Fruit fly (Drosophila melanogaster): Measurements from ENCODE around the gene CG12498.

The CG12498 gene

DNA sequence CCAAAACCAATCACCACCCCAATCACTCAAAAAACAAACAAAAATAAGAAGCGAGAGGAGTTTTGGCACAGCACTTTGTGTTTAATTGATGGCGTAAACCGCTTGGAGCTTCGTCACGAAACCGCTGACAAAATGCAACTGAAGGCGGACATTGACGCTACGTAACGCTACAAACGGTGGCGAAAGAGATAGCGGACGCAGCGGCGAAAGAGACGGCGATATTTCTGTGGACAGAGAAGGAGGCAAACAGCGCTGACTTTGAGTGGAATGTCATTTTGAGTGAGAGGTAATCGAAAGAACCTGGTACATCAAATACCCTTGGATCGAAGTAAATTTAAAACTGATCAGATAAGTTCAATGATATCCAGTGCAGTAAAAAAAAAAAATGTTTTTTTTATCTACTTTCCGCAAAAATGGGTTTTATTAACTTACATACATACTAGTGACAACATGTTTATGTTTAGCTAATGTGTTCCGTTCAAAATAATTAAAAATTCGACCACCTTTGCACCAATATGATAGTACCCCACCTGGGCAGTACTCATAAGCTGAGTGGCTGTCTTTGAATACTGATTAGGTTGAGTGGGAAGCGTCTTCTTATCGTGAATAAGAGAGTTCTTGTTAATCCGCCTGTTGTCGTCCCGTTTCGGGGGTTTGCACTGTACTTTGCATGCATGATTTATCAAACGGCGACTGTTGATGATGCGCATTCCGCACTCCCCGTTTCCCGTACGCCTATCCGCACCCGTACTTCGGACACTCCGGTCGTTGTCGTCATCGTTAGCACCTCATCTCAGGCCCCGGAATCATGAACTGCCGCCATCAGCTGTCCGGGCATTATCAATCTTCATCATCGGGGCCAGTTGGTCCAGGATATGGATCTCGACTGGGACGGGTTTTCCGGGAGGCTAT lies 13.1 kb upstream of the CG12498 start, which contains the start of gene w:
Gene w, minus strand, starts transcription at position 122 of the 912 bp plus-strand sequence.
- no peak for TF ChIP-seq CG8290 (GFP tag; optimal IDR thresholded peaks at IDR 0.05)
- peak in 1 of 2 experiments; percentile 88 for TF ChIP-seq CG8290 (tag; optimal IDR thresholded peaks at IDR 0.05)
- TF ChIP-seq CG9932 (GFP tag; IDR thresholded peaks at IDR 0.05): no peak
- peak; percentile 57 for TF ChIP-seq HLHmδ (GFP tag; optimal IDR thresholded peaks at IDR 0.05)
- TF ChIP-seq CG13123 (GFP tag; optimal IDR thresholded peaks at IDR 0.05): no peak
- no peak for TF ChIP-seq Atf3 (GFP tag; optimal IDR thresholded peaks at IDR 0.05)
- TF ChIP-seq z (GFP tag; IDR thresholded peaks at IDR 0.05): peak; percentile 95
- 0 out of 3 replicates have a peak, but pooled peaks have one; percentile 19 for TF ChIP-seq CG17361 (GFP tag; IDR thresholded peaks at IDR 0.05)
- no peak for TF ChIP-seq eyg (GFP tag; optimal IDR thresholded peaks at IDR 0.05)
- 0 out of 3 replicates have a peak, but pooled peaks have one; percentile 36 for TF ChIP-seq H15 (GFP tag; IDR thresholded peaks at IDR 0.05)
- TF ChIP-seq CG15514 (GFP tag; optimal IDR thresholded peaks at IDR 0.05): peak; percentile 1
- TF ChIP-seq Deaf1 (tag; optimal IDR thresholded peaks at IDR 0.05): peak; percentile 50
- TF ChIP-seq Side (GFP tag; optimal IDR thresholded peaks at IDR 0.05): no peak
- peak in 1 of 2 experiments; percentile 37 for TF ChIP-seq Pdp1 (GFP tag; optimal IDR thresholded peaks at IDR 0.05)
- peak; percentile 74 for TF ChIP-seq D19A (tag; optimal IDR thresholded peaks at IDR 0.05)
- TF ChIP-seq sqz (GFP tag; optimal IDR thresholded peaks at IDR 0.05): no peak
- TF ChIP-seq her (GFP tag; optimal IDR thresholded peaks at IDR 0.05): no peak
- TF ChIP-seq CG12155 (GFP tag; optimal IDR thresholded peaks at IDR 0.05): no peak
- TF ChIP-seq sc (optimal IDR thresholded peaks at IDR 0.05): no peak
- TF ChIP-seq sc (GFP tag; optimal IDR thresholded peaks at IDR 0.05): no peak
- TF ChIP-seq CG34376 (GFP tag; optimal IDR thresholded peaks at IDR 0.05): no peak
- peak; percentile 1 for TF ChIP-seq lab (GFP tag; optimal IDR thresholded peaks at IDR 0.05)
- TF ChIP-seq Drgx (GFP tag; IDR thresholded peaks at IDR 0.05): peak; percentile 5
- no peak for TF ChIP-seq dmrt11E (tag; optimal IDR thresholded peaks at IDR 0.05)
- no peak for TF ChIP-seq Hey (tag; optimal IDR thresholded peaks at IDR 0.05)
- TF ChIP-seq dysf (GFP tag; IDR thresholded peaks at IDR 0.05): peak; percentile 43; the same call in 1 of the 3 replicates
- TF ChIP-seq Ptx1 (GFP tag; IDR thresholded peaks at IDR 0.05): no peak
- TF ChIP-seq ab (GFP tag; optimal IDR thresholded peaks at IDR 0.05): no peak
- TF ChIP-seq CG10321 (GFP tag; IDR thresholded peaks at IDR 0.05): peak; percentile 79
- TF ChIP-seq Hmx (GFP tag; optimal IDR thresholded peaks at IDR 0.05): no peak
- peak; percentile 76; the same call in 2 of the 3 replicates for TF ChIP-seq CG2199 (GFP tag; IDR thresholded peaks at IDR 0.05)
- peak; percentile 19 for TF ChIP-seq stwl (tag; optimal IDR thresholded peaks at IDR 0.05)
- peak; percentile 57 for TF ChIP-seq nom (GFP tag; optimal IDR thresholded peaks at IDR 0.05)
- TF ChIP-seq tll (GFP tag; optimal IDR thresholded peaks at IDR 0.05): peak in 1 of 2 experiments; percentile 15
- no peak for TF ChIP-seq Asciz (GFP tag; optimal IDR thresholded peaks at IDR 0.05)
- TF ChIP-seq amos (GFP tag; IDR thresholded peaks at IDR 0.05; ENCODE audit: partially characterized antibody): no peak
- peak; percentile 65 for TF ChIP-seq CG9437 (GFP tag; optimal IDR thresholded peaks at IDR 0.05)
- no peak for TF ChIP-seq NC2α (GFP tag; optimal IDR thresholded peaks at IDR 0.05)
- no peak for TF ChIP-seq CG3281 (GFP tag; optimal IDR thresholded peaks at IDR 0.05)
- peak; percentile 57 for TF ChIP-seq CG1832 (GFP tag; optimal IDR thresholded peaks at IDR 0.05)
- TF ChIP-seq bab2 (GFP tag; optimal IDR thresholded peaks at IDR 0.05): no peak
- TF ChIP-seq Optix (GFP tag; IDR thresholded peaks at IDR 0.05): no peak
- no peak for TF ChIP-seq slou (GFP tag; optimal IDR thresholded peaks at IDR 0.05)
- TF ChIP-seq Sry-δ (GFP tag; optimal IDR thresholded peaks at IDR 0.05): no peak
- TF ChIP-seq CG11504 (tag; optimal IDR thresholded peaks at IDR 0.05): peak; percentile 13
- TF ChIP-seq CG16813 (GFP tag; IDR thresholded peaks at IDR 0.05; ENCODE audit: partially characterized antibody): no peak
- no peak for TF ChIP-seq hth (optimal IDR thresholded peaks at IDR 0.05)
- TF ChIP-seq CG2678 (tag; optimal IDR thresholded peaks at IDR 0.05): peak; percentile 17
- TF ChIP-seq ro (GFP tag; IDR thresholded peaks at IDR 0.05): no peak
